Fruit fly (Drosophila melanogaster) whole organism, embryonic: ENCODE results near the gene CG5290.
A peak's percentile ranks its signal among the peaks of the same experiment; 100 is the strongest.

Experiments
- Atf6 ChIP-seq: fragments of 200-800 bp; sonication (Bioruptor generic); IDR thresholded peaks from 2 replicates; pipeline ENCODE4 v1.3.6; 2022; ENCODE audit warnings: missing biosample characterization, missing genetic modification characterization
- B-H2 ChIP-seq: fragments of 200-800 bp; sonication (Bioruptor generic); optimal IDR thresholded peaks from 2 replicates; lab custom pipeline; 2018; ENCODE audit warnings: missing biosample characterization, mild to moderate bottlenecking, missing genetic modification characterization
- CG10147 ChIP-seq: fragments of 200-800 bp; sonication (Bioruptor generic); optimal IDR thresholded peaks from 2 replicates; lab custom pipeline; 2019; ENCODE audit warnings: missing biosample characterization, mild to moderate bottlenecking, missing genetic modification characterization, moderate library complexity
- CG10462 ChIP-seq: fragments of 200-800 bp; sonication (Bioruptor generic); optimal IDR thresholded peaks from 2 replicates; lab custom pipeline; 2016; ENCODE audit warnings: missing biosample characterization, missing genetic modification characterization
- CG10543 ChIP-seq: fragments of 200-800 bp; sonication (Bioruptor generic); optimal IDR thresholded peaks from 3 replicates; lab custom pipeline; 2017; ENCODE audit warnings: missing biosample characterization, mild to moderate bottlenecking, missing genetic modification characterization, moderate library complexity
- CG12769 ChIP-seq: fragments of 200-800 bp; sonication (Bioruptor generic); optimal IDR thresholded peaks from 2 replicates; lab custom pipeline; 2019; ENCODE audit warnings: missing biosample characterization, mild to moderate bottlenecking, missing genetic modification characterization, moderate library complexity
- CG13296 ChIP-seq: fragments of 200-800 bp; sonication (Bioruptor generic); optimal IDR thresholded peaks from 3 replicates; lab custom pipeline; 2018; ENCODE audit warnings: missing biosample characterization, mild to moderate bottlenecking, missing genetic modification characterization
- CG13424 ChIP-seq: fragments of 200-800 bp; sonication (Bioruptor generic); optimal IDR thresholded peaks from 2 replicates; lab custom pipeline; 2019; ENCODE audit warnings: missing biosample characterization, mild to moderate bottlenecking, missing genetic modification characterization, moderate library complexity
- CG13624 ChIP-seq: fragments of 200-800 bp; sonication (Bioruptor generic); optimal IDR thresholded peaks from 2 replicates; lab custom pipeline; 2016; ENCODE audit warnings: missing biosample characterization, missing genetic modification characterization
- CG14860 ChIP-seq: fragments of 200-800 bp; sonication (Bioruptor generic); IDR thresholded peaks from 3 replicates; pipeline ENCODE4 v1.3.6; 2022; ENCODE audit warnings: missing biosample characterization, missing genetic modification characterization; ENCODE audit not compliant: partially characterized antibody
- CG15514 ChIP-seq: fragments of 200-800 bp; sonication (Bioruptor generic); optimal IDR thresholded peaks from 3 replicates; lab custom pipeline; 2017; ENCODE audit warnings: missing biosample characterization, missing genetic modification characterization, mild to moderate bottlenecking, moderate library complexity, missing genetic modification reagents
- CG15696 ChIP-seq: fragments of 200-800 bp; sonication (Bioruptor generic); optimal IDR thresholded peaks from 2 replicates; lab custom pipeline; 2019; ENCODE audit warnings: missing biosample characterization, mild to moderate bottlenecking, missing genetic modification characterization, moderate library complexity
- CG17568 ChIP-seq: fragments of 200-800 bp; sonication (Bioruptor generic); optimal IDR thresholded peaks from 2 replicates; lab custom pipeline; 2018; ENCODE audit warnings: missing biosample characterization, mild to moderate bottlenecking, missing genetic modification characterization, moderate library complexity
- CG3281 ChIP-seq: fragments of 200-800 bp; sonication (Bioruptor generic); optimal IDR thresholded peaks from 3 replicates; lab custom pipeline; 2017; ENCODE audit warnings: missing biosample characterization, mild to moderate bottlenecking, missing genetic modification characterization
- CG34376 ChIP-seq: fragments of 200-800 bp; sonication (Bioruptor generic); optimal IDR thresholded peaks from 2 replicates; lab custom pipeline; 2018; ENCODE audit warnings: missing biosample characterization, mild to moderate bottlenecking, missing genetic modification characterization
- CG42726 ChIP-seq: fragments of 200-800 bp; sonication (Bioruptor generic); IDR thresholded peaks from 2 replicates; pipeline ENCODE4 v1.3.6; 2022; ENCODE audit warnings: missing biosample characterization, missing genetic modification characterization; ENCODE audit not compliant: partially characterized antibody
- CG4404 ChIP-seq: fragments of 200-800 bp; sonication (Bioruptor generic); IDR thresholded peaks from 2 replicates; pipeline ENCODE4 v1.3.6; 2022; ENCODE audit warnings: missing biosample characterization, missing genetic modification characterization
- CG8290 ChIP-seq, 3 experiments: fragments of 200-800 bp; sonication (Bioruptor generic); optimal IDR thresholded peaks; 2 replicates each; lab custom pipeline; 2016 to 2019; ENCODE audit warnings: missing biosample characterization in 3 of 3, missing genetic modification characterization in 3 of 3, mild to moderate bottlenecking in 2 of 3, moderate library complexity in 1 of 3
- CG8388 ChIP-seq: fragments of 200-800 bp; sonication (Bioruptor generic); optimal IDR thresholded peaks from 2 replicates; lab custom pipeline; 2019; ENCODE audit warnings: missing biosample characterization, mild to moderate bottlenecking, missing genetic modification characterization, moderate library complexity
- Ets65A ChIP-seq: fragments of 200-800 bp; sonication (Bioruptor generic); peaks from one replicate; lab custom pipeline; 2016; ENCODE audit warnings: missing biosample characterization, missing genetic modification characterization
- GATAe ChIP-seq: fragments of 200-800 bp; sonication (Bioruptor generic); conservative IDR thresholded peaks from 2 replicates; pipeline ENCODE4 v1.3.6; 2022; ENCODE audit warnings: missing biosample characterization, missing genetic modification characterization
- H15 ChIP-seq: fragments of 200-800 bp; sonication (Bioruptor generic); IDR thresholded peaks from 3 replicates; pipeline ENCODE4 v1.3.6; 2022; ENCODE audit warnings: missing biosample characterization, missing genetic modification characterization
- H2.0 ChIP-seq: fragments of 200-800 bp; sonication (Bioruptor generic); IDR thresholded peaks from 2 replicates; pipeline ENCODE4 v1.3.6; 2022; ENCODE audit warnings: missing biosample characterization, missing genetic modification characterization
- HLH4C ChIP-seq: fragments of 200-800 bp; sonication (Bioruptor generic); IDR thresholded peaks from 3 replicates; pipeline ENCODE4 v1.3.6; 2022; ENCODE audit warnings: missing biosample characterization, missing genetic modification characterization; ENCODE audit not compliant: partially characterized antibody
- Lpt ChIP-seq: fragments of >200 bp; optimal IDR thresholded peaks from 2 replicates; lab custom pipeline; 2018; ENCODE audit warnings: missing biosample characterization, missing genetic modification characterization
- MTF-1 ChIP-seq: fragments of 200-800 bp; sonication (Bioruptor generic); optimal IDR thresholded peaks from 2 replicates; lab custom pipeline; 2018; ENCODE audit warnings: missing biosample characterization, mild to moderate bottlenecking, missing genetic modification characterization, borderline replicate concordance
- Med ChIP-seq: fragments of 200-800 bp; sonication (Bioruptor generic); peaks from one replicate; lab custom pipeline; 2016; ENCODE audit warnings: missing biosample characterization, missing genetic modification characterization, mild to moderate bottlenecking, inconsistent platforms, moderate library complexity
- Pdp1 ChIP-seq, 2 experiments: fragments of 200-800 bp; sonication (Bioruptor generic); optimal IDR thresholded peaks; 3 replicates each; lab custom pipeline; 2016; ENCODE audit warnings: missing biosample characterization in 2 of 2, missing genetic modification characterization in 2 of 2, mild to moderate bottlenecking in 1 of 2, moderate library complexity in 1 of 2
- Ptx1 ChIP-seq: fragments of 200-800 bp; sonication (Bioruptor generic); IDR thresholded peaks from 2 replicates; pipeline ENCODE4 v1.3.6; 2022; ENCODE audit warnings: missing biosample characterization, missing genetic modification characterization
- amos ChIP-seq: fragments of 200-800 bp; sonication (Bioruptor generic); IDR thresholded peaks from 2 replicates; pipeline ENCODE4 v1.3.6; 2022; ENCODE audit warnings: missing biosample characterization, missing genetic modification characterization; ENCODE audit not compliant: partially characterized antibody
- caup ChIP-seq: fragments of 200-800 bp; sonication (Bioruptor generic); optimal IDR thresholded peaks from 3 replicates; lab custom pipeline; 2017; ENCODE audit warnings: missing biosample characterization, mild to moderate bottlenecking, missing genetic modification characterization, moderate library complexity; ENCODE audit not compliant: severe bottlenecking
- chinmo ChIP-seq: fragments of 200-800 bp; sonication (Bioruptor generic); IDR thresholded peaks from 4 replicates; pipeline ENCODE4 v1.3.6; 2022; ENCODE audit warnings: missing biosample characterization, missing genetic modification characterization; ENCODE audit not compliant: partially characterized antibody
- cwo ChIP-seq: fragments of 200-800 bp; sonication (Bioruptor generic); optimal IDR thresholded peaks from 3 replicates; lab custom pipeline; 2017; ENCODE audit warnings: missing biosample characterization, missing genetic modification characterization, mild to moderate bottlenecking, moderate library complexity, missing genetic modification reagents
- exex ChIP-seq: fragments of 200-800 bp; sonication (Bioruptor generic); optimal IDR thresholded peaks from 4 replicates; lab custom pipeline; 2018; ENCODE audit warnings: missing biosample characterization, mild to moderate bottlenecking, missing genetic modification characterization, moderate library complexity
- ftz-f1 ChIP-seq: fragments of 200-800 bp; sonication (Bioruptor generic); optimal IDR thresholded peaks from 2 replicates; lab custom pipeline; 2016; ENCODE audit warnings: missing biosample characterization, missing genetic modification characterization
- grn ChIP-seq: fragments of 200-800 bp; sonication (Bioruptor generic); optimal IDR thresholded peaks from 3 replicates; lab custom pipeline; 2017; ENCODE audit warnings: missing biosample characterization, missing genetic modification characterization
- gro ChIP-seq: fragments of 200-800 bp; sonication (Bioruptor generic); optimal IDR thresholded peaks from 2 replicates; lab custom pipeline; 2016; ENCODE audit warnings: missing biosample characterization, missing genetic modification characterization
- mirr ChIP-seq: fragments of 200-800 bp; sonication (Bioruptor generic); optimal IDR thresholded peaks from 3 replicates; lab custom pipeline; 2018; ENCODE audit warnings: missing biosample characterization, mild to moderate bottlenecking, missing genetic modification characterization
- onecut ChIP-seq: fragments of 200-800 bp; sonication (Bioruptor generic); IDR thresholded peaks from 2 replicates; pipeline ENCODE4 v1.3.6; 2022; ENCODE audit warnings: missing biosample characterization, missing genetic modification characterization
- pan ChIP-seq, 4 experiments: fragments of >200 bp in 3 of 4; fragments of 200-800 bp in 1 of 4; sonication (Bioruptor generic) in 1 of 4; optimal IDR thresholded peaks in 3 of 4; IDR thresholded peaks in 1 of 4; 2 replicates each; pipeline versions ENCODE4 v1.3.6 to Lab custom; 2017 to 2022; ENCODE audit warnings: missing biosample characterization in 2 of 4, missing genetic modification characterization in 2 of 4, mixed read lengths in 1 of 4
- rib ChIP-seq: fragments of 200-800 bp; sonication (Bioruptor generic); IDR thresholded peaks from 2 replicates; pipeline ENCODE4 v1.3.6; 2022; ENCODE audit warnings: missing biosample characterization, missing genetic modification characterization
- sens ChIP-seq: fragments of 200-800 bp; sonication (Bioruptor generic); peaks from one replicate; lab custom pipeline; 2016; ENCODE audit warnings: missing biosample characterization, missing genetic modification characterization
- sug ChIP-seq: fragments of 200-800 bp; optimal IDR thresholded peaks from 2 replicates; lab custom pipeline; 2019; ENCODE audit warnings: missing biosample characterization, mild to moderate bottlenecking, missing genetic modification characterization, moderate library complexity
- tll ChIP-seq, 2 experiments: fragments of 200-800 bp in 1 of 2; fragments of >200 bp in 1 of 2; sonication (Bioruptor generic) in 1 of 2; optimal IDR thresholded peaks; 2 replicates each; lab custom pipeline; 2017 to 2019; ENCODE audit warnings: missing biosample characterization in 2 of 2, missing genetic modification characterization in 2 of 2, mild to moderate bottlenecking in 1 of 2, moderate library complexity in 1 of 2
- wdn ChIP-seq: fragments of 200-800 bp; sonication (Bioruptor generic); IDR thresholded peaks from 2 replicates; pipeline ENCODE4 v1.3.6; 2022; ENCODE audit warnings: missing biosample characterization, missing genetic modification characterization
- zfh1 ChIP-seq: fragments of 200-800 bp; sonication (Bioruptor generic); IDR thresholded peaks from 3 replicates; pipeline ENCODE4 v1.3.6; 2022; ENCODE audit warnings: missing biosample characterization, missing genetic modification characterization

CG5290 gene

dm6 chr3L:17912972-17913763 lies 803 bp upstream of the CG5290 start:
- TF ChIP-seq onecut (GFP tag; lab: Robert Waterston, UW) (no peak), Lpt (GFP tag; lab: Kevin White, UChicago) (no peak), tll (GFP tag; optimal IDR thresholded peaks at IDR 0.05; lab: Kevin White, UChicago) (no peak), CG3281 (GFP tag; lab: Kevin White, UChicago) (peak; percentile 14), Ptx1 (GFP tag; lab: Robert Waterston, UW) (0 out of 2 replicates have a peak, but pooled peaks have one; percentile 8), CG10147 (GFP tag; lab: Kevin White, UChicago) (no peak), CG17568 (GFP tag; lab: Kevin White, UChicago) (no peak), ftz-f1 (GFP tag; lab: Kevin White, UChicago) (peak; percentile 98), H2.0 (GFP tag; lab: Robert Waterston, UW) (no peak), cwo (GFP tag; lab: Kevin White, UChicago) (peak; percentile 38), Med (GFP tag; lab: Kevin White, UChicago) (peak; percentile 61), CG15696 (tag; lab: Kevin White, UChicago) (no peak), rib (GFP tag; lab: Robert Waterston, UW) (peak; percentile 40; the same call in 1 of the 2 replicates), sens (GFP tag; lab: Kevin White, UChicago) (peak; percentile 6), wdn (GFP tag; lab: Robert Waterston, UW) (0 out of 2 replicates have a peak, but pooled peaks have one; percentile 22), caup (GFP tag; lab: Kevin White, UChicago) (peak; percentile 8), CG8290 (GFP tag; optimal IDR thresholded peaks at IDR 0.05; lab: Kevin White, UChicago) (no peak), CG8290 (tag; optimal IDR thresholded peaks at IDR 0.05; lab: Kevin White, UChicago) (peak in 1 of 2 experiments; percentile 44), CG13624 (GFP tag; lab: Kevin White, UChicago) (no peak), Atf6 (GFP tag; lab: Robert Waterston, UW) (0 out of 2 replicates have a peak, but pooled peaks have one; percentile 12), exex (tag; lab: Kevin White, UChicago) (peak; percentile 89), Pdp1 (GFP tag; optimal IDR thresholded peaks at IDR 0.05; lab: Kevin White, UChicago) (peak in 1 of 2 experiments; percentile 18), CG10462 (GFP tag; lab: Kevin White, UChicago) (no peak), sug (tag; lab: Kevin White, UChicago) (peak; percentile 88), CG13296 (peak; percentile 25), CG34376 (GFP tag; lab: Kevin White, UChicago) (peak; percentile 82), CG14860 (GFP tag; lab: Robert Waterston, UW) (0 out of 3 replicates have a peak, but pooled peaks have one; percentile 28), CG8388 (GFP tag; lab: Kevin White, UChicago) (no peak), gro (GFP tag; lab: Kevin White, UChicago) (peak; percentile 41), pan (optimal IDR thresholded peaks at IDR 0.05; lab: Kevin White, UChicago) (no peak), pan (GFP tag; optimal IDR thresholded peaks at IDR 0.05 in 1 of 2, IDR thresholded peaks at IDR 0.05 in 1 of 2) (peak in 1 of 2 experiments; percentile 6), CG10543 (GFP tag; lab: Kevin White, UChicago) (peak; percentile 55), CG4404 (no peak), CG13424 (tag; lab: Kevin White, UChicago) (no peak), MTF-1 (GFP tag; lab: Kevin White, UChicago) (no peak), Ets65A (GFP tag; lab: Kevin White, UChicago) (peak; percentile 36), HLH4C (GFP tag; lab: Robert Waterston, UW) (no peak), chinmo (peak; percentile 89; the same call in 2 of the 4 replicates), amos (GFP tag; lab: Robert Waterston, UW) (no peak), CG42726 (no peak), GATAe (peak; percentile 55), CG15514 (GFP tag; lab: Kevin White, UChicago) (peak; percentile 14), H15 (no peak), B-H2 (GFP tag; lab: Kevin White, UChicago) (peak; percentile 44), mirr (GFP tag; lab: Kevin White, UChicago) (peak; percentile 77), grn (GFP tag; lab: Kevin White, UChicago) (peak; percentile 49), CG12769 (peak; percentile 29), zfh1 (0 out of 3 replicates have a peak, but pooled peaks have one; percentile 16)
